Worm (Caenorhabditis elegans) whole organism, L2 larva: ENCODE results near the gene Y41D4B.14.

ENCODE experiments used
- F13H6.1 ChIP-seq: sonication (generic microtip); optimal IDR thresholded peaks from 2 replicates; lab custom pipeline; 2016; ENCODE audit warnings: missing genetic modification characterization, missing compliant biosample characterization
- ZK546.5 ChIP-seq: sonication (generic microtip); optimal IDR thresholded peaks from 2 replicates; lab custom pipeline; 2017; ENCODE audit warnings: missing biosample characterization, missing genetic modification characterization
- ama-1 ChIP-seq: fragments of 150-350 bp; optimal IDR thresholded peaks from 2 replicates; lab custom pipeline; 2018; ENCODE audit warnings: inconsistent platforms
- blmp-1 ChIP-seq: sonication (generic microtip); optimal IDR thresholded peaks from 2 replicates; lab custom pipeline; 2017; ENCODE audit warnings: missing genetic modification characterization, mild to moderate bottlenecking, missing compliant biosample characterization, antibody characterized with exemption, moderate library complexity; ENCODE audit not compliant: insufficient read depth
- ceh-16 ChIP-seq: fragments of 150-350 bp; optimal IDR thresholded peaks from 2 replicates; lab custom pipeline; 2014; ENCODE audit warnings: missing biosample characterization, missing genetic modification characterization
- dmd-4 ChIP-seq: sonication (generic microtip); optimal IDR thresholded peaks from 2 replicates; lab custom pipeline; 2017; ENCODE audit warnings: missing biosample characterization, missing genetic modification characterization
- egl-27 ChIP-seq: sonication (generic microtip); optimal IDR thresholded peaks from 3 replicates; lab custom pipeline; 2017; ENCODE audit warnings: missing biosample characterization, missing genetic modification reagents, missing genetic modification characterization
- fos-1 ChIP-seq: fragments of 150-350 bp; optimal IDR thresholded peaks from 2 replicates; lab custom pipeline; 2014; ENCODE audit warnings: missing biosample characterization, missing genetic modification characterization
- lin-39 ChIP-seq: fragments of 150-350 bp; optimal IDR thresholded peaks from 2 replicates; lab custom pipeline; 2014; ENCODE audit warnings: missing biosample characterization, missing genetic modification reagents, missing genetic modification characterization
- lsy-2 ChIP-seq, 2 experiments: fragments of 150-350 bp in 1 of 2; sonication (generic microtip) in 1 of 2; optimal IDR thresholded peaks; 2 replicates each; lab custom pipeline; 2014 to 2017; ENCODE audit warnings: missing biosample characterization in 2 of 2, missing genetic modification characterization in 2 of 2
- nhr-10 ChIP-seq: sonication (generic microtip); optimal IDR thresholded peaks from 2 replicates; lab custom pipeline; 2017; ENCODE audit warnings: missing biosample characterization, missing genetic modification characterization
- nhr-12 ChIP-seq: fragments of 150-350 bp; optimal IDR thresholded peaks from 2 replicates; lab custom pipeline; 2014; ENCODE audit warnings: missing biosample characterization, missing genetic modification characterization
- nhr-25 ChIP-seq: fragments of 150-350 bp; sonication (generic microtip); optimal IDR thresholded peaks from 3 replicates; lab custom pipeline; 2014; ENCODE audit warnings: missing biosample characterization, missing genetic modification characterization
- nhr-6 ChIP-seq: fragments of 150-350 bp; optimal IDR thresholded peaks from 2 replicates; lab custom pipeline; 2014; ENCODE audit warnings: missing biosample characterization, missing genetic modification characterization
- skn-1 ChIP-seq: sonication (generic microtip); optimal IDR thresholded peaks from 2 replicates; lab custom pipeline; 2017; ENCODE audit warnings: missing biosample characterization, missing genetic modification characterization
- sma-3 ChIP-seq: sonication (generic microtip); optimal IDR thresholded peaks from 2 replicates; lab custom pipeline; 2016; ENCODE audit warnings: missing genetic modification reagents, missing genetic modification characterization, missing compliant biosample characterization
- sma-9 ChIP-seq, 2 experiments: fragments of 150-350 bp in 1 of 2; sonication (generic microtip) in 1 of 2; optimal IDR thresholded peaks; 2 replicates each; lab custom pipeline; 2014 to 2016; ENCODE audit warnings: missing genetic modification characterization in 2 of 2, mild to moderate bottlenecking in 1 of 2, missing biosample characterization in 1 of 2, missing compliant biosample characterization in 1 of 2, missing genetic modification reagents in 1 of 2, moderate library complexity in 1 of 2
- snpc-4 ChIP-seq: fragments of 150-350 bp; optimal IDR thresholded peaks from 2 replicates; lab custom pipeline; 2014; ENCODE audit warnings: missing biosample characterization, missing genetic modification characterization
- ztf-1 ChIP-seq: fragments of 200-800 bp; sonication (Bioruptor generic); conservative IDR thresholded peaks from 2 replicates; pipeline ENCODE4 v1.3.6; 2022; ENCODE audit warnings: missing genetic modification characterization, missing compliant biosample characterization
- ztf-4 ChIP-seq: fragments of 150-350 bp; optimal IDR thresholded peaks from 2 replicates; lab custom pipeline; 2014; ENCODE audit warnings: missing biosample characterization, missing genetic modification characterization

Gene Y41D4B.14

DNA sequence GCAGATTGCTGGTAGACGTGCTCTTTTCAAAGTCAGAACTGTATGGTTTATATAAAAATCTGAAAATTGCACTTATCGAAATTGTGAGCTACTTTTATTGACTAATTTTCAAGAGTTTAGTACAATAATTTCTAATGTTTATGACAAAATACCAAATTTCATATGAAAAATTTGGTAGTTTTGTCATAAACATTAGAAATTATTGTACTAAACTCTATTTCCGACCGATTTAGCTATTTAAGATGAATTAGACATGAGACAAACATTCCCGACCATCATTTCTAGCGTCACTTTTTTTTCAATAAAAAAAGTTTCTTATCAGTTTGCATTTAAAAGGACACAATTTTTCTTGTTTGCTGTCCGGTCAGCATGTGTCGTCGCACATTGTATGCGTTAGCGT lies 26.3 kb upstream of the Y41D4B.14 start, which contains the start of gene tag-244:
TSS of gene tag-244 (plus strand) at position 301 of the 400 bp plus-strand sequence.
- TF ChIP-seq blmp-1, result no peak
- TF ChIP-seq fos-1, result peak; percentile 30

- TF ChIP-seq snpc-4 (tag; lab: Kevin White, UChicago), result no peak
- no peak for TF ChIP-seq lin-39
- TF ChIP-seq fos-1, result peak; percentile 66
Observed at ce11 chrIV:1553195-1553918, 23.5 kb upstream of the Y41D4B.14 start, which contains the start of gene C34H4.2. C34H4.2 (plus strand) TSS chrIV:1553752.

ce11 chrIV:1555021-1555720 lies 21.7 kb upstream of the Y41D4B.14 start, which contains the start of gene C34H4.1:
C34H4.1 (plus strand) TSS chrIV:1555579.
- TF ChIP-seq nhr-10 (tag; lab: Kevin White, UChicago) (no peak), fos-1 (peak; percentile 57)

DNA sequence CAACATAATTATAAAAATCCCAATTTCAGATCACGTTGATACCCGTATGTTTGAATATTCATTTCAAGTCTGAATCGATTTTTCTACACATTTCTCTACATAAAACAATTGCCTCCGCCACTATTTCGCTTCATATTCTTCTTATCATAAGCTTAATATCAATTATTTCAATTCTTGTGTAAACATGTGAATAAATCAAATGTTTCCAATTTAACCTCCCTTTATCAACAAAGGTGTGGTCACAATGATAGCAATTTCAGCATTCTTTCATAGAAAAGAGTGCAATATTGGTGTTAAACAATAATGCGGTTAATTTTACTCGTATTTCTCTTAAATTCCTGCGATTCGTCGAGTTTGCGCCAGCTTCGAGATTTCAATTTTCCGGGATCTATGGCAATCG lies 16.9 kb upstream of the Y41D4B.14 start, which contains the start of gene Y41D4B.17:
TSS of gene Y41D4B.17 (plus strand) at position 174 of the 400 bp plus-strand sequence.
- TF ChIP-seq sma-9 (GFP tag; optimal IDR thresholded peaks at IDR 0.05; lab: Kevin White, UChicago) (peak; percentile 6), sma-9 (tag; optimal IDR thresholded peaks at IDR 0.05; lab: Kevin White, UChicago) (no peak), ceh-16 (tag; lab: Kevin White, UChicago) (no peak), sma-3 (GFP tag; lab: Kevin White, UChicago) (no peak), fos-1 (peak; percentile 82)

ce11 chrIV:1561884-1562283 lies 14.9 kb upstream of the Y41D4B.14 start, which contains the start of gene hpo-6:
hpo-6 (plus strand) TSS chrIV:1562184.
- TF ChIP-seq ceh-16 (tag; lab: Kevin White, UChicago), result no peak
- TF ChIP-seq fos-1, result peak; percentile 20
- TF ChIP-seq, all 48 proteins: peak for 1

- TF ChIP-seq lsy-2 (tag; optimal IDR thresholded peaks at IDR 0.05; lab: Kevin White, UChicago), result no peak
- TF ChIP-seq skn-1 (tag; lab: Kevin White, UChicago), result no peak
- no peak for TF ChIP-seq lin-39
- no peak for TF ChIP-seq nhr-10 (tag; lab: Kevin White, UChicago)
- TF ChIP-seq, all 48 proteins: peak for 0
Observed at ce11 chrIV:1563476-1564131, 13.2 kb upstream of the Y41D4B.14 start, which contains the start of gene Y41D4B.15. Y41D4B.15 (plus strand) TSS chrIV:1564081.

ce11 chrIV:1565725-1566124 lies 11.1 kb upstream of the Y41D4B.14 start:
- no peak for TF ChIP-seq ztf-4
- no peak for TF ChIP-seq sma-9 (GFP tag; optimal IDR thresholded peaks at IDR 0.05; lab: Kevin White, UChicago)
- no peak for TF ChIP-seq sma-9 (tag; optimal IDR thresholded peaks at IDR 0.05; lab: Kevin White, UChicago)
- TF ChIP-seq sma-3 (GFP tag; lab: Kevin White, UChicago), result no peak
- TF ChIP-seq, all 48 proteins: peak for 0

DNA sequence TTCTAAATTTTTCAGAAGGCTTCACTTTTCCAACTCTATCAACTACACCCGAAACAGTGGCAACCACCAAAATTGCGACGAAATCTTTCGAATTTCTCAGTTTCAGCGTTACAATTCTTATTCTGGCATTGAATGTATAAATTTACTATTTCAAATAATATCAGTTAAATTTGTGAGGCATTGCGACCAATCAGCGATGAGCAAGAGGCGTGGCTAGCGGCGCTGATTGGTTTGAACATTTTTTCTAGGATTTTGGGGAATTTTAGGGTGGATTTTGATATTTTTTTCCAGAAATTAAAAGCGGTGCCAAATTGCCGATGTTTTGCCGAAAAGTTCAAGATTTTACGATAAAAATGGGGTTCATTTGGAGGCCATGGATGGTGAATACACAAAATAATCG lies 9.3 kb upstream of the Y41D4B.14 start:
- TF ChIP-seq blmp-1, result no peak
- TF ChIP-seq ztf-1, result no peak
- no peak for TF ChIP-seq ZK546.5 (tag; lab: Kevin White, UChicago)
- TF ChIP-seq egl-27, result no peak
- no peak for TF ChIP-seq skn-1 (tag; lab: Kevin White, UChicago)
- TF ChIP-seq nhr-25 (tag; lab: Kevin White, UChicago), result no peak
- no peak for TF ChIP-seq ztf-4
- TF ChIP-seq F13H6.1 (tag; lab: Kevin White, UChicago), result no peak
- TF ChIP-seq lsy-2 (tag; optimal IDR thresholded peaks at IDR 0.05; lab: Kevin White, UChicago), result no peak
- no peak for TF ChIP-seq ama-1 (lab: Kevin White, UChicago)
- TF ChIP-seq nhr-6 (tag; lab: Kevin White, UChicago), result no peak
- TF ChIP-seq nhr-12 (tag; lab: Kevin White, UChicago), result no peak
- no peak for TF ChIP-seq dmd-4 (tag; lab: Kevin White, UChicago)
- TF ChIP-seq, all 48 proteins: peak for 0
